Worm (Caenorhabditis elegans): ENCODE measurements around the gene F42G4.2.

- no peak for TF ChIP-seq ets-7 (tag; optimal IDR thresholded peaks at IDR 0.05)
- no peak for TF ChIP-seq ama-1 (optimal IDR thresholded peaks at IDR 0.05)
- TF ChIP-seq hmbx-1 (tag; optimal IDR thresholded peaks at IDR 0.05) = no peak
- TF ChIP-seq tbx-11 (GFP tag; IDR thresholded peaks at IDR 0.05) = no peak
- no peak for TF ChIP-seq F13C5.2 (tag; optimal IDR thresholded peaks at IDR 0.05)
- TF ChIP-seq B0310.2 (tag; optimal IDR thresholded peaks at IDR 0.05) = no peak
- TF ChIP-seq aly-1 (tag; optimal IDR thresholded peaks at IDR 0.05) = no peak
These were observed 43.4 kb upstream of the F42G4.2 start for ce11 chrII:13004160-13004871.

All from whole organism, early embryonic.